Worm (Caenorhabditis elegans) whole organism, mixed stage, embryonic: Measurements from ENCODE around the gene cpna-5.

Experiments
- M03D4.4 ChIP-seq: sonication (generic microtip); optimal IDR thresholded peaks from 2 replicates; lab custom pipeline; 2017; ENCODE audit warnings: mild to moderate bottlenecking, missing genetic modification characterization, missing compliant biosample characterization
- bed-3 ChIP-seq: fragments of 200-800 bp; sonication (Bioruptor generic); optimal IDR thresholded peaks from 3 replicates; lab custom pipeline; 2018; ENCODE audit warnings: mild to moderate bottlenecking, missing genetic modification characterization, moderate library complexity, missing compliant biosample characterization
- ceh-39 ChIP-seq: fragments of 150-350 bp; optimal IDR thresholded peaks from 2 replicates; lab custom pipeline; 2014; ENCODE audit warnings: missing biosample characterization, missing genetic modification characterization
- ceh-43 ChIP-seq: fragments of 200-800 bp; sonication (Bioruptor generic); optimal IDR thresholded peaks from 2 replicates; lab custom pipeline; 2018; ENCODE audit warnings: mild to moderate bottlenecking, missing genetic modification characterization, moderate library complexity, missing compliant biosample characterization
- cnd-1 ChIP-seq: fragments of 200-800 bp; sonication (Bioruptor generic); optimal IDR thresholded peaks from 2 replicates; lab custom pipeline; 2018; ENCODE audit warnings: mild to moderate bottlenecking, missing genetic modification characterization, missing compliant biosample characterization
- drap-1 ChIP-seq: fragments of 200-800 bp; sonication (Bioruptor generic); optimal IDR thresholded peaks from 3 replicates; lab custom pipeline; 2018; ENCODE audit warnings: mild to moderate bottlenecking, missing genetic modification characterization, missing compliant biosample characterization
- elt-1 ChIP-seq: sonication (generic microtip); optimal IDR thresholded peaks from 2 replicates; lab custom pipeline; 2017; ENCODE audit warnings: missing genetic modification characterization, mild to moderate bottlenecking, missing compliant biosample characterization, antibody characterized with exemption, moderate library complexity, borderline replicate concordance; ENCODE audit not compliant: insufficient read depth
- elt-3 ChIP-seq: fragments of 150-350 bp; optimal IDR thresholded peaks from 2 replicates; lab custom pipeline; 2014; ENCODE audit warnings: missing biosample characterization, missing genetic modification characterization
- flh-1 ChIP-seq: fragments of 200-800 bp; sonication (Bioruptor generic); optimal IDR thresholded peaks from 2 replicates; lab custom pipeline; 2018; ENCODE audit warnings: mild to moderate bottlenecking, missing genetic modification characterization, moderate library complexity, missing compliant biosample characterization
- ham-2 ChIP-seq: fragments of 200-800 bp; sonication (Bioruptor generic); optimal IDR thresholded peaks from 2 replicates; lab custom pipeline; 2018; ENCODE audit warnings: mild to moderate bottlenecking, missing genetic modification characterization, missing compliant biosample characterization
- hlh-1 ChIP-seq: fragments of 150-350 bp; optimal IDR thresholded peaks from 2 replicates; lab custom pipeline; 2014; ENCODE audit warnings: missing biosample characterization, missing genetic modification reagents, missing genetic modification characterization
- lin-13 ChIP-seq: fragments of 150-350 bp; optimal IDR thresholded peaks from 2 replicates; lab custom pipeline; 2014; ENCODE audit warnings: missing biosample characterization, missing genetic modification characterization
- lin-32 ChIP-seq: fragments of 200-800 bp; sonication (Bioruptor generic); optimal IDR thresholded peaks from 2 replicates; lab custom pipeline; 2018; ENCODE audit warnings: mild to moderate bottlenecking, missing genetic modification characterization, missing compliant biosample characterization
- mab-5 ChIP-seq: fragments of 150-350 bp; optimal IDR thresholded peaks from 2 replicates; lab custom pipeline; 2014; ENCODE audit warnings: missing biosample characterization, missing genetic modification characterization
- mep-1 ChIP-seq: fragments of 150-350 bp; optimal IDR thresholded peaks from 2 replicates; lab custom pipeline; 2017; ENCODE audit warnings: missing biosample characterization, missing genetic modification reagents, missing genetic modification characterization, inconsistent platforms
- mls-2 ChIP-seq: sonication (generic microtip); optimal IDR thresholded peaks from 2 replicates; lab custom pipeline; 2016; ENCODE audit warnings: mild to moderate bottlenecking, missing genetic modification characterization, moderate library complexity, missing compliant biosample characterization
- nhr-12 ChIP-seq: fragments of 150-350 bp; optimal IDR thresholded peaks from 2 replicates; lab custom pipeline; 2014; ENCODE audit warnings: missing biosample characterization, missing genetic modification characterization
- nhr-2 ChIP-seq: fragments of 150-350 bp; optimal IDR thresholded peaks from 2 replicates; lab custom pipeline; 2014; ENCODE audit warnings: missing biosample characterization, missing genetic modification characterization
- nhr-237 ChIP-seq: fragments of 150-350 bp; optimal IDR thresholded peaks from 2 replicates; lab custom pipeline; 2014; ENCODE audit warnings: missing biosample characterization, missing genetic modification characterization
- nhr-76 ChIP-seq: sonication (generic microtip); optimal IDR thresholded peaks from 2 replicates; lab custom pipeline; 2017; ENCODE audit warnings: missing biosample characterization, missing genetic modification characterization
- pha-4 ChIP-seq: fragments of 150-350 bp; optimal IDR thresholded peaks from 2 replicates; lab custom pipeline; 2018; ENCODE audit warnings: missing biosample characterization, missing genetic modification reagents, missing genetic modification characterization
- snpc-4 ChIP-seq: fragments of 150-350 bp; optimal IDR thresholded peaks from 2 replicates; lab custom pipeline; 2014; ENCODE audit warnings: missing biosample characterization, missing genetic modification characterization
- sptf-1 ChIP-seq: sonication (generic microtip); optimal IDR thresholded peaks from 2 replicates; lab custom pipeline; 2017; ENCODE audit warnings: mild to moderate bottlenecking, missing genetic modification characterization, moderate library complexity, missing compliant biosample characterization
- tbx-8 ChIP-seq: fragments of 200-800 bp; sonication (Bioruptor generic); optimal IDR thresholded peaks from 2 replicates; lab custom pipeline; 2018; ENCODE audit warnings: mild to moderate bottlenecking, missing genetic modification characterization, moderate library complexity, missing compliant biosample characterization
- unc-120 ChIP-seq: sonication (generic microtip); optimal IDR thresholded peaks from 2 replicates; lab custom pipeline; 2017; ENCODE audit warnings: missing genetic modification characterization, missing compliant biosample characterization; ENCODE audit not compliant: poor library complexity, severe bottlenecking
- unc-39 ChIP-seq: fragments of 150-350 bp; optimal IDR thresholded peaks from 2 replicates; lab custom pipeline; 2014; ENCODE audit warnings: missing biosample characterization, missing genetic modification characterization
- unc-62 ChIP-seq: fragments of 150-350 bp; optimal IDR thresholded peaks from 2 replicates; lab custom pipeline; 2014; ENCODE audit warnings: missing biosample characterization, missing genetic modification reagents, missing genetic modification characterization
- zip-8 ChIP-seq: fragments of 150-350 bp; optimal IDR thresholded peaks from 2 replicates; lab custom pipeline; 2014; ENCODE audit warnings: missing biosample characterization, missing genetic modification characterization
- ztf-11 ChIP-seq: fragments of 150-350 bp; optimal IDR thresholded peaks from 2 replicates; lab custom pipeline; 2014; ENCODE audit warnings: missing biosample characterization, missing genetic modification characterization

Gene cpna-5

DNA sequence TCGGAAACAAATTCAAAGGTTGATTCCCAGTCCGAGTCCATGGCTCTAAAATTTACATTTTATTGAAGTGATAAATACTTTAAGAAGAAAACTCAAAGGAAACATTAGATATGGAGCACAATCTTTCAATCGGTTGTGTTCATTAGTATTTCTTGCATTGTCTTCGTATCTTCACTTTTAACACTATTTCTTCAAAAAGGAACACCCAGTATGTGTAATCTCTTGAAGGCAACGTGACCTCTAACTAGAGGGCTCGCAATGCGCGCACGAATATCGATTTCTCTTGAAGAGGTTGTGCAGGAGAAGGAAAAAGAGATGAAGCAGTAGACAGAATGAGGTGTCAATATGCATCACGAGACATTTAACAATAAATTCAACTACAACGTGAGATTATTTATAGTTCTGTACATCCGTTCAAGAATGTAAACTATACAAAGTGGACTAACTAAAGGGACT is 36.8 kb upstream of the cpna-5 start, which contains the start of the genes B0228.6 and B0228.1:
B0228.6 (minus strand) TSS at position 51 of the 456 bp plus-strand sequence.
B0228.1 (plus strand) TSS at position 228 of the 456 bp plus-strand sequence.
- TF ChIP-seq ceh-43 (GFP tag; lab: Kevin White, UChicago) (no peak), nhr-12 (no peak), ceh-39 (tag; lab: Kevin White, UChicago) (peak; percentile 55), unc-120 (tag; lab: Kevin White, UChicago) (peak; percentile 50)

DNA sequence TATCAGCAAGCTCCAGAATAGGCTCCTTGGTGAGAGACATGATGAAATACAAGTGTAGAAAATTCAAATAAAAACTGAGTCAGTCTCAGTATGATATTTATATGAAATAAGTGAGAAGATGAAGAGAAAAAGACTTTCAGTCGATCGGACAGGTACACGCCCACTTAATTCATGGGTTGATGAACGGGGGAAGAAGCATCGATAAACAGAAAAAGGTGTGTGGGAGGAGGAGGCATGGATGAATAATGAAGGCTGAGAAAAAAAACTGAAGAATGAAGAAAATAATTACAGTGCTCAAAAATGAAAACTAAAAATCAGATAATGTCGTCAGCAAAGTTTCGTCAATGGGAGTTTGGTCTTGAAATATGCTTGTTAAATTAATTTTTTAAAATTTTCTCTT is 35.1 kb upstream of the cpna-5 start, which contains the start of gene trx-1:
trx-1 (minus strand) TSS at position 101 of the 400 bp plus-strand sequence.
- TF ChIP-seq elt-3 (tag; lab: Kevin White, UChicago) (no peak), zip-8 (tag; lab: Kevin White, UChicago) (no peak), nhr-12 (no peak), mls-2 (tag; lab: Kevin White, UChicago) (no peak), unc-62 (GFP tag; lab: Kevin White, UChicago) (no peak), hlh-1 (tag; lab: Kevin White, UChicago) (no peak), cnd-1 (tag; lab: Kevin White, UChicago) (no peak), nhr-2 (no peak), lin-13 (tag; lab: Kevin White, UChicago) (no peak), mab-5 (tag; lab: Kevin White, UChicago) (no peak), mep-1 (tag; lab: Kevin White, UChicago) (no peak), unc-39 (tag; lab: Kevin White, UChicago) (no peak), M03D4.4 (tag; lab: Kevin White, UChicago) (no peak), elt-1 (tag; lab: Kevin White, UChicago) (no peak)
- TF ChIP-seq, all 35 proteins: peak for 0

DNA sequence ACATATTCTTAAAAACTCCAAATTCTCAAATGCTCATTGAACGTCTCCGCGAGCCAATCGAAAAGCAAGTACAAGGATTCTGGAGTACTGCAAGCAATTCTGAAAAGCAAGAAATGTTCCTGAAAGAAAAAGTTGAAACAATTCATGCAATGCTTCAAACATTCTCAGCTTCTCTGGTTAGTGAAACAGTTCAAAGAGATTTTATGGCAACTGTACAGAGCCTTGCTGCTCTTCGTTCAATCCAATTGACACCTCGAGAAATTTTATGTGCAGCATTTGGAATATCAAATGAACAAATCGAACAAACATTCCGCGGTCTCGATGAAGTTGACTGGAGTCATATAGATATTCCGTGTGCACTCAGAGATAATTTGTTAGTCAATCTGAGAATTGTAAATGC is 18.3 kb upstream of the cpna-5 start:
- TF ChIP-seq ham-2 (GFP tag; lab: Kevin White, UChicago) (no peak), elt-3 (tag; lab: Kevin White, UChicago) (no peak), mls-2 (tag; lab: Kevin White, UChicago) (no peak), mep-1 (tag; lab: Kevin White, UChicago) (no peak), unc-62 (GFP tag; lab: Kevin White, UChicago) (no peak), mab-5 (tag; lab: Kevin White, UChicago) (no peak), unc-120 (tag; lab: Kevin White, UChicago) (no peak)

DNA sequence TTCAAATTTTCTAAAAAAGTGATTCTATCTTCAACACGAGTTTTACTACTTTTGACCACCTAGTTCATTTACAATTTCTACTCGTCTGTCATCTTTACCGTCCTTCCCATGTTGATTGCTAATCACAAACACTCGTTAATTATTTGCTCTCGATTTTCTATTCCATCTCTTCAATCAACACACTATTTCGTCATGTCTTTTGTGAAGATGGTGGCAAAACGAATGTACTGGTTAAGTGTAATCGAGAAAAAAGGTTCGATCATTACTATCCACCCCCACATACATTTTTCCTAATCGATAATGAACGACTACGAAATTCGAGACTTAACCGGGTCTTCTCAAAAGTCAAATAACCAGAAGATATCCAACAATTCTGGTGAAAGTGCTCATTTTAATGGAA is 6.2 kb upstream of the cpna-5 start, which contains the start of gene cpna-2:
cpna-2 (plus strand) TSS at position 301 of the 400 bp plus-strand sequence.
- no peak for TF ChIP-seq nhr-76 (tag; lab: Kevin White, UChicago)
- TF ChIP-seq flh-1 (GFP tag; lab: Kevin White, UChicago) = no peak
- TF ChIP-seq unc-62 (GFP tag; lab: Kevin White, UChicago) = no peak
- no peak for TF ChIP-seq bed-3 (GFP tag; lab: Kevin White, UChicago)
- no peak for TF ChIP-seq ham-2 (GFP tag; lab: Kevin White, UChicago)
- TF ChIP-seq nhr-12 = no peak
- TF ChIP-seq elt-3 (tag; lab: Kevin White, UChicago) = no peak
- TF ChIP-seq elt-1 (tag; lab: Kevin White, UChicago) = no peak
- no peak for TF ChIP-seq tbx-8 (GFP tag; lab: Kevin White, UChicago)
- no peak for TF ChIP-seq snpc-4
- TF ChIP-seq drap-1 (GFP tag; lab: Kevin White, UChicago) = no peak
- no peak for TF ChIP-seq pha-4 (tag; lab: Kevin White, UChicago)
- no peak for TF ChIP-seq mep-1 (tag; lab: Kevin White, UChicago)
- no peak for TF ChIP-seq lin-32 (GFP tag; lab: Kevin White, UChicago)

DNA sequence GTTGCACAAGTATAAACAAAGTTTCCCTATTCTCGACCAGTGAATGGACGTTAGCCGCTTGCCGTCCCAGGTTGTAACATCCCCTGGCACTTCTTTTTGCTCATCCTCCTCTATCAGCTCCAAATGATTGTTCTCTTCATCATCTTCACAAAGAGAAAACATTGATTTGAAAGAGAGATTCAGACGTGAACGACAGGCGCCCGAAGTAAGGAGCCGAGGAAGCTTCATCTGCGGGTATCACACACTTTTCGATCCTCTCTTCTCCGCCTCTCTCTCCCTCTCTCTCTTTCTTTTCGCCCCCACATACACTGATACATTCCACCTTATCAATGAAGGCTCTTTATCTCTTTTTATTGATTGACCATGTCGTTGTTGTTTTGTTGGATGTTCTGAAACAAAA is 4.4 kb upstream of the cpna-5 start:
- peak; percentile 81 for TF ChIP-seq unc-120 (tag; lab: Kevin White, UChicago)
- no peak for TF ChIP-seq nhr-76 (tag; lab: Kevin White, UChicago)
- TF ChIP-seq ham-2 (GFP tag; lab: Kevin White, UChicago) = no peak
- TF ChIP-seq ceh-43 (GFP tag; lab: Kevin White, UChicago) = no peak
- no peak for TF ChIP-seq mls-2 (tag; lab: Kevin White, UChicago)
- TF ChIP-seq ceh-39 (tag; lab: Kevin White, UChicago) = no peak
- TF ChIP-seq cnd-1 (tag; lab: Kevin White, UChicago) = no peak
- TF ChIP-seq sptf-1 (tag; lab: Kevin White, UChicago) = no peak
- no peak for TF ChIP-seq nhr-237 (tag; lab: Kevin White, UChicago)
- peak; percentile 90 for TF ChIP-seq hlh-1 (tag; lab: Kevin White, UChicago)
- no peak for TF ChIP-seq ztf-11 (tag; lab: Kevin White, UChicago)
- TF ChIP-seq elt-1 (tag; lab: Kevin White, UChicago) = no peak
- no peak for TF ChIP-seq flh-1 (GFP tag; lab: Kevin White, UChicago)
- TF ChIP-seq elt-3 (tag; lab: Kevin White, UChicago) = no peak
- peak; percentile 49 for TF ChIP-seq unc-62 (GFP tag; lab: Kevin White, UChicago)
- TF ChIP-seq M03D4.4 (tag; lab: Kevin White, UChicago) = no peak
- TF ChIP-seq unc-39 (tag; lab: Kevin White, UChicago) = no peak
- TF ChIP-seq, all 35 proteins: peak for 3
